ENCODE assay signal across 8 worm cellular contexts in genomic region chrX:14559519-14560296, ce11.
TF ChIP-seq lines count a peak whose summit lies in the region.

No protein-coding gene starts in this region.

TF ChIP-seq in whole organism, L1 larva, 84 proteins besides CTCF, POLR2A, EP300 and RAD21 (continues in another document):
- TF ChIP-seq efl-1 (optimal IDR thresholded peaks at IDR 0.05; lab: Kevin White, UChicago): no peak
- TF ChIP-seq efl-1 (GFP tag; optimal IDR thresholded peaks at IDR 0.05 in 1 of 2; lab: Kevin White, UChicago): peak; percentile 3 to 93
- no peak for TF ChIP-seq F16B12.6 (tag; optimal IDR thresholded peaks at IDR 0.05; lab: Kevin White, UChicago)
- peak; percentile 10; the same call in 1 of the 2 replicates for TF ChIP-seq nhr-19 (GFP tag; conservative IDR thresholded peaks at IDR 0.05; lab: Robert Waterston, UW)
- TF ChIP-seq skn-1 (tag; optimal IDR thresholded peaks at IDR 0.05; lab: Kevin White, UChicago): no peak
- TF ChIP-seq nhr-11 (tag; optimal IDR thresholded peaks at IDR 0.05; lab: Kevin White, UChicago): no peak
- TF ChIP-seq ceh-63 (GFP tag; optimal IDR thresholded peaks at IDR 0.05; lab: Kevin White, UChicago): no peak
- TF ChIP-seq blmp-1 (tag; optimal IDR thresholded peaks at IDR 0.05; lab: Kevin White, UChicago): no peak
- no peak for TF ChIP-seq nhr-237 (tag; optimal IDR thresholded peaks at IDR 0.05; lab: Kevin White, UChicago)
- no peak for TF ChIP-seq egl-13 (tag; optimal IDR thresholded peaks at IDR 0.05; lab: Kevin White, UChicago)
- TF ChIP-seq unc-130 (tag; optimal IDR thresholded peaks at IDR 0.05; lab: Kevin White, UChicago): no peak
- TF ChIP-seq hpl-2 (GFP tag; optimal IDR thresholded peaks at IDR 0.05; lab: Kevin White, UChicago): no peak

TF ChIP-seq in whole organism, L2 larva, 48 proteins besides CTCF, POLR2A, EP300 and RAD21:
- TF ChIP-seq C34F6.9 (tag; optimal IDR thresholded peaks at IDR 0.05; lab: Kevin White, UChicago) (no peak), nhr-77 (tag; optimal IDR thresholded peaks at IDR 0.05; lab: Kevin White, UChicago) (no peak), crh-2 (tag; optimal IDR thresholded peaks at IDR 0.05; lab: Kevin White, UChicago) (no peak), sma-9 (GFP tag; optimal IDR thresholded peaks at IDR 0.05; lab: Kevin White, UChicago) (peak; percentile 66), sma-9 (tag; optimal IDR thresholded peaks at IDR 0.05; lab: Kevin White, UChicago) (no peak), F13H6.1 (tag; optimal IDR thresholded peaks at IDR 0.05; lab: Kevin White, UChicago) (no peak), mbf-1 (tag; optimal IDR thresholded peaks at IDR 0.05; lab: Kevin White, UChicago) (no peak)
TF ChIP-seq in whole organism, L2 larva: peak in this region for 1.

TF ChIP-seq in whole organism, L3 larva, 47 proteins besides CTCF, POLR2A, EP300 and RAD21:
- TF ChIP-seq pha-4 (tag; optimal IDR thresholded peaks at IDR 0.05; lab: Kevin White, UChicago) (peak; percentile 84), nhr-25 (tag; optimal IDR thresholded peaks at IDR 0.05; lab: Kevin White, UChicago) (no peak), mdl-1 (tag; optimal IDR thresholded peaks at IDR 0.05; lab: Kevin White, UChicago) (no peak), nhr-28 (tag; optimal IDR thresholded peaks at IDR 0.05; lab: Kevin White, UChicago) (no peak), aly-2 (tag; optimal IDR thresholded peaks at IDR 0.05; lab: Kevin White, UChicago) (no peak), nhr-237 (tag; optimal IDR thresholded peaks at IDR 0.05; lab: Kevin White, UChicago) (no peak), lin-39 (tag; optimal IDR thresholded peaks at IDR 0.05; lab: Kevin White, UChicago) (peak; percentile 27)

TF ChIP-seq in whole organism, L4 larva, 104 proteins besides CTCF, POLR2A, EP300 and RAD21:
- TF ChIP-seq nhr-41 (GFP tag; IDR thresholded peaks at IDR 0.05; lab: Robert Waterston, UW) (peak; percentile 17; the same call in 1 of the 2 replicates), attf-4 (tag; optimal IDR thresholded peaks at IDR 0.05; lab: Kevin White, UChicago) (peak; percentile 43), skn-1 (tag; optimal IDR thresholded peaks at IDR 0.05; lab: Kevin White, UChicago) (no peak), pha-4 (GFP tag; IDR thresholded peaks at IDR 0.05; lab: Robert Waterston, UW) (no peak), pha-4 (tag; optimal IDR thresholded peaks at IDR 0.05; lab: Kevin White, UChicago) (peak; percentile 67), R02D3.7 (tag; optimal IDR thresholded peaks at IDR 0.05; lab: Kevin White, UChicago) (no peak), madf-5 (GFP tag; IDR thresholded peaks at IDR 0.05; lab: Robert Waterston, UW) (0 out of 4 replicates have a peak, but pooled peaks of 1 of the 2 experiments have one; percentile 26)

TF ChIP-seq in whole organism, late embryonic, 69 proteins besides CTCF, POLR2A, EP300 and RAD21:
- no peak for TF ChIP-seq ceh-45 (GFP tag; IDR thresholded peaks at IDR 0.05; lab: Robert Waterston, UW)
- no peak for TF ChIP-seq unc-3 (GFP tag; conservative IDR thresholded peaks at IDR 0.05; lab: Robert Waterston, UW)
- peak; percentile 49 for TF ChIP-seq unc-3 (tag; optimal IDR thresholded peaks at IDR 0.05; lab: Kevin White, UChicago)
- peak; percentile 75 for TF ChIP-seq unc-42 (tag; optimal IDR thresholded peaks at IDR 0.05; lab: Kevin White, UChicago)
- no peak for TF ChIP-seq madf-2 (tag; optimal IDR thresholded peaks at IDR 0.05; lab: Kevin White, UChicago)

TF ChIP-seq in whole organism, midembryonic, 9 proteins besides CTCF, POLR2A, EP300 and RAD21:
- TF ChIP-seq tab-1 (GFP tag; IDR thresholded peaks at IDR 0.05; lab: Robert Waterston, UW): no peak
- no peak for TF ChIP-seq med-1 (GFP tag; optimal IDR thresholded peaks at IDR 0.05; lab: Kevin White, UChicago; ENCODE audit: insufficient read depth)
- no peak for TF ChIP-seq cog-1 (tag; optimal IDR thresholded peaks at IDR 0.05; lab: Kevin White, UChicago)
- TF ChIP-seq klf-2 (GFP tag; conservative IDR thresholded peaks at IDR 0.05; lab: Robert Waterston, UW): no peak
- 0 out of 2 replicates have a peak, but pooled peaks have one; percentile 10 for TF ChIP-seq flt-1 (GFP tag; IDR thresholded peaks at IDR 0.05; lab: Robert Waterston, UW)
- TF ChIP-seq ref-1 (GFP tag; conservative IDR thresholded peaks at IDR 0.05; lab: Robert Waterston, UW): no peak
- no peak for TF ChIP-seq T22C8.4 (GFP tag; IDR thresholded peaks at IDR 0.05; lab: Robert Waterston, UW)

TF ChIP-seq in whole organism, mixed stage, embryonic, 35 proteins besides CTCF, POLR2A, EP300 and RAD21:
- TF ChIP-seq unc-39 (tag; optimal IDR thresholded peaks at IDR 0.05; lab: Kevin White, UChicago) (no peak), pha-4 (tag; optimal IDR thresholded peaks at IDR 0.05; lab: Kevin White, UChicago) (peak; percentile 52)

TF ChIP-seq in whole organism, young adult, 124 proteins besides CTCF, POLR2A, EP300 and RAD21:
- TF ChIP-seq aptf-3 (GFP tag; IDR thresholded peaks at IDR 0.05; lab: Robert Waterston, UW) (no peak), F55B11.4 (tag; optimal IDR thresholded peaks at IDR 0.05; lab: Kevin White, UChicago; ENCODE audit: borderline replicate concordance, insufficient read depth) (no peak), hmg-1.2 (GFP tag; IDR thresholded peaks at IDR 0.05; lab: Robert Waterston, UW) (peak; percentile 7; the same call in 1 of the 2 replicates), nhr-27 (tag; optimal IDR thresholded peaks at IDR 0.05; lab: Kevin White, UChicago) (no peak), zim-3 (tag; optimal IDR thresholded peaks at IDR 0.05; lab: Kevin White, UChicago) (no peak), efl-1 (GFP tag; optimal IDR thresholded peaks at IDR 0.05; lab: Kevin White, UChicago) (no peak), ekl-4 (GFP tag; IDR thresholded peaks at IDR 0.05; lab: Robert Waterston, UW) (no peak)
TF ChIP-seq in whole organism, young adult: peak in this region for 1.
